Fruit fly (Drosophila melanogaster) whole organism, embryonic: ENCODE data around the gene CG31122.

Experiments used
- Aef1 ChIP-seq: fragments of 200-800 bp; sonication (Bioruptor generic); IDR thresholded peaks from 3 replicates; pipeline ENCODE4 v1.3.6; 2022; ENCODE audit warnings: missing biosample characterization, missing genetic modification characterization
- Antp ChIP-seq: fragments of 200-800 bp; sonication (Bioruptor generic); optimal IDR thresholded peaks from 3 replicates; lab custom pipeline; 2016; ENCODE audit warnings: missing biosample characterization, missing genetic modification characterization
- Atf-2 ChIP-seq: fragments of 200-800 bp; sonication (Bioruptor generic); optimal IDR thresholded peaks from 2 replicates; lab custom pipeline; 2016; ENCODE audit warnings: missing biosample characterization, missing genetic modification characterization
- Bgb ChIP-seq: fragments of 200-800 bp; sonication (Bioruptor generic); IDR thresholded peaks from 2 replicates; pipeline ENCODE4 v1.3.6; 2022; ENCODE audit warnings: missing biosample characterization, missing genetic modification characterization; ENCODE audit not compliant: partially characterized antibody
- CG12769 ChIP-seq: fragments of 200-800 bp; sonication (Bioruptor generic); optimal IDR thresholded peaks from 2 replicates; lab custom pipeline; 2019; ENCODE audit warnings: missing biosample characterization, mild to moderate bottlenecking, missing genetic modification characterization, moderate library complexity
- CG12942 ChIP-seq: fragments of 200-800 bp; sonication (Bioruptor generic); optimal IDR thresholded peaks from 3 replicates; lab custom pipeline; 2016; ENCODE audit warnings: missing biosample characterization, missing genetic modification characterization
- CG13424 ChIP-seq: fragments of 200-800 bp; sonication (Bioruptor generic); optimal IDR thresholded peaks from 2 replicates; lab custom pipeline; 2019; ENCODE audit warnings: missing biosample characterization, mild to moderate bottlenecking, missing genetic modification characterization, moderate library complexity
- CG14710 ChIP-seq: fragments of 200-800 bp; sonication (Bioruptor generic); optimal IDR thresholded peaks from 3 replicates; lab custom pipeline; 2019; ENCODE audit warnings: missing biosample characterization, mild to moderate bottlenecking, missing genetic modification characterization, moderate library complexity
- CG15601 ChIP-seq: fragments of 200-800 bp; sonication (Bioruptor generic); optimal IDR thresholded peaks from 3 replicates; lab custom pipeline; 2019; ENCODE audit warnings: missing biosample characterization, mild to moderate bottlenecking, missing genetic modification characterization, moderate library complexity
- CG17328 ChIP-seq: fragments of 200-800 bp; sonication (Bioruptor generic); IDR thresholded peaks from 2 replicates; pipeline ENCODE4 v1.3.6; 2022; ENCODE audit warnings: missing biosample characterization, missing genetic modification characterization
- CG17385 ChIP-seq: fragments of 200-800 bp; sonication (Bioruptor generic); optimal IDR thresholded peaks from 3 replicates; lab custom pipeline; 2018; ENCODE audit warnings: missing biosample characterization, mild to moderate bottlenecking, missing genetic modification characterization
- CG1792 ChIP-seq: fragments of 200-800 bp; sonication (Bioruptor generic); optimal IDR thresholded peaks from 2 replicates; lab custom pipeline; 2016; ENCODE audit warnings: missing biosample characterization, missing genetic modification characterization
- CG18476 ChIP-seq: fragments of 200-800 bp; sonication (Bioruptor generic); optimal IDR thresholded peaks from 2 replicates; lab custom pipeline; 2016; ENCODE audit warnings: missing biosample characterization, mild to moderate bottlenecking, missing genetic modification characterization
- CG18764 ChIP-seq: fragments of 200-800 bp; sonication (Bioruptor generic); optimal IDR thresholded peaks from 3 replicates; lab custom pipeline; 2016; ENCODE audit warnings: missing biosample characterization, missing genetic modification characterization
- CG3995 ChIP-seq: fragments of 200-800 bp; sonication (Bioruptor generic); optimal IDR thresholded peaks from 3 replicates; lab custom pipeline; 2016; ENCODE audit warnings: missing biosample characterization, missing genetic modification characterization
- CG6175 ChIP-seq: fragments of 200-800 bp; sonication (Bioruptor generic); IDR thresholded peaks from 3 replicates; pipeline ENCODE4 v1.3.6; 2022; ENCODE audit warnings: missing biosample characterization, missing genetic modification characterization
- CG6654 ChIP-seq: fragments of 200-800 bp; sonication (Bioruptor generic); optimal IDR thresholded peaks from 2 replicates; lab custom pipeline; 2017; ENCODE audit warnings: missing biosample characterization, mild to moderate bottlenecking, missing genetic modification characterization
- CG6689 ChIP-seq: fragments of 200-800 bp; sonication (Bioruptor generic); IDR thresholded peaks from 2 replicates; pipeline ENCODE4 v1.3.6; 2022; ENCODE audit warnings: missing biosample characterization, missing genetic modification characterization
- CG7786 ChIP-seq: fragments of 200-800 bp; sonication (Bioruptor generic); optimal IDR thresholded peaks from 2 replicates; lab custom pipeline; 2016; ENCODE audit warnings: missing biosample characterization, missing genetic modification characterization
- CG7963 ChIP-seq: fragments of 200-800 bp; sonication (Bioruptor generic); IDR thresholded peaks from 3 replicates; pipeline ENCODE4 v1.3.6; 2022; ENCODE audit warnings: missing biosample characterization, missing genetic modification characterization; ENCODE audit not compliant: partially characterized antibody
- CG9727 ChIP-seq: fragments of 200-800 bp; sonication (Bioruptor generic); optimal IDR thresholded peaks from 3 replicates; lab custom pipeline; 2017; ENCODE audit warnings: missing biosample characterization, mild to moderate bottlenecking, missing genetic modification characterization
- Chrac-16 ChIP-seq: fragments of 200-800 bp; sonication (Bioruptor generic); optimal IDR thresholded peaks from 3 replicates; lab custom pipeline; 2016; ENCODE audit warnings: missing biosample characterization, missing genetic modification characterization
- D19B ChIP-seq: fragments of 200-800 bp; sonication (Bioruptor generic); optimal IDR thresholded peaks from 2 replicates; lab custom pipeline; 2017; ENCODE audit warnings: missing biosample characterization, mild to moderate bottlenecking, missing genetic modification characterization
- Deaf1 ChIP-seq: fragments of 200-800 bp; optimal IDR thresholded peaks from 3 replicates; lab custom pipeline; 2019; ENCODE audit warnings: missing biosample characterization, mild to moderate bottlenecking, missing genetic modification characterization, moderate library complexity
- HLH3B ChIP-seq: fragments of 200-800 bp; sonication (Bioruptor generic); IDR thresholded peaks from 2 replicates; pipeline ENCODE4 v1.3.6; 2022; ENCODE audit warnings: missing biosample characterization, missing genetic modification characterization
- Lhr ChIP-seq: fragments of 200-800 bp; sonication (Bioruptor generic); optimal IDR thresholded peaks from 3 replicates; lab custom pipeline; 2017; ENCODE audit warnings: mild to moderate bottlenecking, missing biosample characterization, missing genetic modification reagents, missing genetic modification characterization
- Max ChIP-seq: fragments of 200-800 bp; sonication (Bioruptor generic); optimal IDR thresholded peaks from 2 replicates; lab custom pipeline; 2016; ENCODE audit warnings: missing biosample characterization, mild to moderate bottlenecking, missing genetic modification characterization
- Optix ChIP-seq: fragments of 200-800 bp; sonication (Bioruptor generic); IDR thresholded peaks from 3 replicates; pipeline ENCODE4 v1.3.6; 2022; ENCODE audit warnings: missing biosample characterization, missing genetic modification characterization
- Pdp1 ChIP-seq, 2 experiments: fragments of 200-800 bp; sonication (Bioruptor generic); optimal IDR thresholded peaks; 3 replicates each; lab custom pipeline; 2016; ENCODE audit warnings: missing biosample characterization in 2 of 2, missing genetic modification characterization in 2 of 2, mild to moderate bottlenecking in 1 of 2, moderate library complexity in 1 of 2
- Six4 ChIP-seq: fragments of 200-800 bp; sonication (Bioruptor generic); optimal IDR thresholded peaks from 2 replicates; lab custom pipeline; 2016; ENCODE audit warnings: missing biosample characterization, missing genetic modification characterization
- ash1 ChIP-seq: fragments of 200-800 bp; sonication (Bioruptor generic); optimal IDR thresholded peaks from 2 replicates; lab custom pipeline; 2018; ENCODE audit warnings: missing biosample characterization, mild to moderate bottlenecking, missing genetic modification characterization
- bbx ChIP-seq: fragments of 200-800 bp; sonication (Bioruptor generic); IDR thresholded peaks from 2 replicates; pipeline ENCODE4 v1.3.6; 2022; ENCODE audit warnings: missing biosample characterization, missing genetic modification characterization; ENCODE audit not compliant: partially characterized antibody
- bigmax ChIP-seq: fragments of 200-800 bp; sonication (Bioruptor generic); optimal IDR thresholded peaks from 2 replicates; lab custom pipeline; 2018; ENCODE audit warnings: missing biosample characterization, mild to moderate bottlenecking, missing genetic modification characterization
- bowl ChIP-seq: fragments of 200-800 bp; sonication (Bioruptor generic); IDR thresholded peaks from 2 replicates; pipeline ENCODE4 v1.3.6; 2022; ENCODE audit warnings: missing biosample characterization, missing genetic modification characterization
- chinmo ChIP-seq: fragments of 200-800 bp; sonication (Bioruptor generic); IDR thresholded peaks from 4 replicates; pipeline ENCODE4 v1.3.6; 2022; ENCODE audit warnings: missing biosample characterization, missing genetic modification characterization; ENCODE audit not compliant: partially characterized antibody
- corto ChIP-seq: fragments of 200-800 bp; sonication (Bioruptor generic); optimal IDR thresholded peaks from 2 replicates; lab custom pipeline; 2016; ENCODE audit warnings: missing biosample characterization, mild to moderate bottlenecking, missing genetic modification characterization, moderate library complexity
- crol ChIP-seq: fragments of 200-800 bp; sonication (Bioruptor generic); IDR thresholded peaks from 2 replicates; pipeline ENCODE4 v1.3.6; 2022; ENCODE audit warnings: missing biosample characterization, missing genetic modification characterization
- exex ChIP-seq: fragments of 200-800 bp; sonication (Bioruptor generic); optimal IDR thresholded peaks from 4 replicates; lab custom pipeline; 2018; ENCODE audit warnings: missing biosample characterization, mild to moderate bottlenecking, missing genetic modification characterization, moderate library complexity
- fd64A ChIP-seq: fragments of 200-800 bp; sonication (Bioruptor generic); optimal IDR thresholded peaks from 3 replicates; lab custom pipeline; 2018; ENCODE audit warnings: missing biosample characterization, mild to moderate bottlenecking, missing genetic modification characterization
- fd96Cb ChIP-seq: fragments of 200-800 bp; sonication (Bioruptor generic); optimal IDR thresholded peaks from 2 replicates; lab custom pipeline; 2018; ENCODE audit warnings: missing biosample characterization, mild to moderate bottlenecking, missing genetic modification characterization, moderate library complexity
- hb ChIP-seq: fragments of 200-800 bp; sonication (Bioruptor generic); IDR thresholded peaks from 3 replicates; pipeline ENCODE4 v1.3.6; 2022; ENCODE audit warnings: missing biosample characterization, missing genetic modification characterization; ENCODE audit not compliant: partially characterized antibody
- ind ChIP-seq: fragments of 200-800 bp; sonication (Bioruptor generic); optimal IDR thresholded peaks from 3 replicates; lab custom pipeline; 2016; ENCODE audit warnings: missing biosample characterization, missing genetic modification characterization
- nom ChIP-seq: fragments of 200-800 bp; sonication (Bioruptor generic); optimal IDR thresholded peaks from 2 replicates; lab custom pipeline; 2017; ENCODE audit warnings: missing biosample characterization, missing genetic modification characterization, mild to moderate bottlenecking, moderate library complexity, missing genetic modification reagents
- p53 ChIP-seq: fragments of 200-800 bp; sonication (Bioruptor generic); optimal IDR thresholded peaks from 2 replicates; lab custom pipeline; 2016; ENCODE audit warnings: missing biosample characterization, missing genetic modification characterization
- schlank ChIP-seq: fragments of 200-800 bp; sonication (Bioruptor generic); optimal IDR thresholded peaks from 2 replicates; lab custom pipeline; 2018; ENCODE audit warnings: missing biosample characterization, mild to moderate bottlenecking, missing genetic modification characterization
- scrt ChIP-seq: fragments of 200-800 bp; sonication (Bioruptor generic); optimal IDR thresholded peaks from 2 replicates; lab custom pipeline; 2018; ENCODE audit warnings: missing biosample characterization, mild to moderate bottlenecking, missing genetic modification characterization, moderate library complexity
- vvl ChIP-seq: fragments of 200-800 bp; sonication (Bioruptor generic); IDR thresholded peaks from 2 replicates; pipeline ENCODE4 v1.3.6; 2022; ENCODE audit warnings: missing biosample characterization, missing genetic modification characterization

Gene CG31122

DNA sequence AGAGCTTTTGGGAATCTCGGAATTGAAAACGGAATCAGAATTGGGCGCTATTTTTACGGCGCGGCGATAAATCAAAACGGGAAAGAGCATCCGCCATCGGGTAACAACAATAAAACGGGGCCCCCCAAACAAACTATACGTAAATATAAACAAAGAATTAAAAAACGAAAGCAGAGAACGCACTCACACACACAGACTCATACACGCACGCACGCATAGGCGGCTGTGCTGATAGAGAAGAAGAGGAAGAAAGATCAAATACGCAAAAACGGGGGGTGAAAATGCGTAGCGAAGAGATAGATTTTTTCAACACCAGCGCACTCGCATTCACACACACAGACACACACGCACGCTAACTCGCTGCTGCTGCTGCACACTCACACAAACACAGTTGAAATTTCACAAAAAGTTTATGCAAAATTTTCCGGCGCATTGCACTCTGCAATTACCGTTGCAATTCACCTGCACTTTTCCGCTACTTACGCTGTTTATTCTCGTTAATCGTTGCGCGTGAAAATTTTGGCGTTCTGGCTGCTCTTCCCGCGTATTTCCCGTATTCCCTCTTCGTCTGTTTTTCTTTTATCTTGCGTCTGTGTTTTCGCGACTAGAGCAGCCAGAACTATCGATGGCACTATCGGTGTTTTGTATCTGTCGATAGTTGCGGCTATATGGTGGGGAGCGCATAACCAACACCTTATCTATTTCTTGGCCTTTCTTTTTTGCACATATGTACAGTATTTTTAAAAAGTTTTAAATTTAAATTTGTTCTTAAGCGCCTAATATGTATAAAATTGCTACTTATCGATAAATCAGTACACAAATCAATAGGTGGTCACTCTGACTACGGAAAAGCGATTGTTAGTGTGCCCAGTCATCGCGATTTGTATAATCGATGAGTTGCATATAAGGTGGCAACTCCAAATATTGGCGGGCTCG lies at the start of gene CG31122 (continued):
- TF ChIP-seq fd96Cb (tag; lab: Kevin White, UChicago) (no peak), CG12942 (peak; percentile 35), CG17385 (GFP tag; lab: Kevin White, UChicago) (peak; percentile 97), Aef1 (GFP tag; lab: Robert Waterston, UW) (no peak), Optix (GFP tag; lab: Robert Waterston, UW) (no peak), vvl (GFP tag; lab: Robert Waterston, UW) (peak; percentile 51; the same call in 1 of the 2 replicates), Atf-2 (GFP tag; lab: Kevin White, UChicago) (peak; percentile 4), CG6175 (GFP tag; lab: Robert Waterston, UW) (no peak), fd64A (GFP tag; lab: Kevin White, UChicago) (peak; percentile 33), CG6654 (no peak), ash1 (GFP tag; lab: Kevin White, UChicago) (no peak), Pdp1 (GFP tag; optimal IDR thresholded peaks at IDR 0.05; lab: Kevin White, UChicago) (peak in 1 of 2 experiments; percentile 40), ind (GFP tag; lab: Kevin White, UChicago) (peak; percentile 3), CG18764 (GFP tag; lab: Kevin White, UChicago) (no peak), Deaf1 (tag; lab: Kevin White, UChicago) (peak; percentile 19), scrt (GFP tag; lab: Kevin White, UChicago) (peak; percentile 39), CG1792 (peak; percentile 47), Chrac-16 (GFP tag; lab: Kevin White, UChicago) (peak; percentile 59), CG12769 (peak; percentile 36), exex (tag; lab: Kevin White, UChicago) (peak; percentile 20), chinmo (GFP tag; lab: Robert Waterston, UW) (peak; percentile 97), Six4 (GFP tag; lab: Kevin White, UChicago) (peak; percentile 34), bigmax (GFP tag; lab: Kevin White, UChicago) (peak; percentile 11), schlank (no peak), CG9727 (GFP tag; lab: Kevin White, UChicago) (no peak), HLH3B (GFP tag; lab: Robert Waterston, UW) (peak; percentile 49; the same call in 1 of the 2 replicates), CG14710 (tag; lab: Kevin White, UChicago) (peak; percentile 84), CG15601 (tag; lab: Kevin White, UChicago) (peak; percentile 61), Bgb (peak; percentile 93), p53 (peak; percentile 44), bowl (GFP tag; lab: Robert Waterston, UW) (no peak), CG7963 (GFP tag; lab: Robert Waterston, UW) (peak; percentile 88), crol (peak; percentile 55), Antp (GFP tag; lab: Kevin White, UChicago) (peak; percentile 21), CG6689 (GFP tag; lab: Robert Waterston, UW) (0 out of 2 replicates have a peak, but pooled peaks have one; percentile 32), D19B (peak; percentile 7), nom (GFP tag; lab: Kevin White, UChicago) (no peak), corto (GFP tag; lab: Kevin White, UChicago) (no peak), CG7786 (peak; percentile 57), CG18476 (GFP tag; lab: Kevin White, UChicago) (no peak), CG13424 (tag; lab: Kevin White, UChicago) (no peak), Max (GFP tag; lab: Kevin White, UChicago) (no peak), CG17328 (GFP tag; lab: Robert Waterston, UW) (no peak), Lhr (peak; percentile 73), hb (GFP tag; lab: Robert Waterston, UW) (peak; percentile 96), bbx (GFP tag; lab: Robert Waterston, UW) (peak; percentile 91), CG3995 (peak; percentile 98)
